Worm (Caenorhabditis elegans) whole organism, early embryonic: ENCODE data around the gene K12B6.4.

ENCODE experiments used
- B0310.2 ChIP-seq: sonication (generic microtip); optimal IDR thresholded peaks from 2 replicates; lab custom pipeline; 2016; ENCODE audit warnings: mild to moderate bottlenecking, missing genetic modification characterization, missing compliant biosample characterization
- F13C5.2 ChIP-seq: sonication (generic microtip); optimal IDR thresholded peaks from 2 replicates; lab custom pipeline; 2017; ENCODE audit warnings: mild to moderate bottlenecking, missing genetic modification characterization, inconsistent platforms, missing compliant biosample characterization
- ama-1 ChIP-seq: fragments of 150-350 bp; optimal IDR thresholded peaks from 2 replicates; lab custom pipeline; 2014
- ceh-13 ChIP-seq: fragments of 200-800 bp; sonication (Bioruptor generic); optimal IDR thresholded peaks from 2 replicates; lab custom pipeline; 2018; ENCODE audit warnings: mild to moderate bottlenecking, missing genetic modification characterization, missing compliant biosample characterization
- ceh-36 ChIP-seq: sonication (generic microtip); optimal IDR thresholded peaks from 2 replicates; lab custom pipeline; 2016; ENCODE audit warnings: missing genetic modification characterization, inconsistent platforms, missing compliant biosample characterization
- ets-7 ChIP-seq: sonication (generic microtip); optimal IDR thresholded peaks from 2 replicates; lab custom pipeline; 2016; ENCODE audit warnings: missing genotype, missing genetic modification characterization, missing compliant biosample characterization
- flt-1 ChIP-seq: fragments of 200-800 bp; sonication (Bioruptor generic); IDR thresholded peaks from 2 replicates; pipeline ENCODE4 v1.3.6; 2022; ENCODE audit warnings: missing genetic modification characterization, missing compliant biosample characterization
- hmbx-1 ChIP-seq: sonication (generic microtip); optimal IDR thresholded peaks from 2 replicates; lab custom pipeline; 2016; ENCODE audit warnings: mild to moderate bottlenecking, missing genetic modification characterization, missing compliant biosample characterization
- hnd-1 ChIP-seq: sonication (generic microtip); optimal IDR thresholded peaks from 2 replicates; lab custom pipeline; 2016; ENCODE audit warnings: missing genetic modification characterization, missing compliant biosample characterization
- pes-1 ChIP-seq: fragments of 200-800 bp; sonication (Bioruptor generic); IDR thresholded peaks from 2 replicates; pipeline ENCODE4 v1.3.6; 2022; ENCODE audit warnings: missing genetic modification reagents, missing genetic modification characterization, missing compliant biosample characterization
- sea-1 ChIP-seq: fragments of 200-800 bp; sonication (Bioruptor generic); conservative IDR thresholded peaks from 2 replicates; pipeline ENCODE4 v1.3.6; 2022; ENCODE audit warnings: missing genetic modification characterization, missing compliant biosample characterization
- tra-4 ChIP-seq: sonication (generic microtip); optimal IDR thresholded peaks from 2 replicates; lab custom pipeline; 2017; ENCODE audit warnings: missing genetic modification characterization, missing compliant biosample characterization

DNA sequence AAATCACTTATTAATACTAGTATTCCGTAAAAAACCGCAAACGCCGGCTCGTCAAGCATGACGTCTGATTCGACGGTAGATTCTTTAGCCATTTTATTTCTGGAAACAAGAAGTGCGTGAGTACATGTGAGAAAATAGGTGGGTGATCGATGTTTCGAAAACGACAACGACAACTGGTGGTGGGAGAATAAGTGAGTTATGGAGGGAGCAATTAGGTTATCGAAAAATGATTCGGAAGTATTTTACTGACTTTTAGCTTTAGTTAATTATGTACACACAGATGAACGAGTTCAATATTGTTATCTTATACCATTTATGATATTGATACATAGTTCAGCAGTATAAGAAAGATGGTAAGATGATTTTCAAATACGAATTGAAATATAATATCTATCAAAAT lies 5.3 kb upstream of the K12B6.4 start, which contains the start of gene srn-1:
- no peak for TF ChIP-seq ama-1 (lab: Kevin White, UChicago)
- no peak for TF ChIP-seq ceh-36 (tag; lab: Kevin White, UChicago)
- no peak for TF ChIP-seq pes-1
- TF ChIP-seq hmbx-1 (tag; lab: Kevin White, UChicago), result no peak
- TF ChIP-seq F13C5.2 (tag; lab: Kevin White, UChicago), result no peak
- no peak for TF ChIP-seq sea-1 (GFP tag; lab: Robert Waterston, UW)
- no peak for TF ChIP-seq hnd-1 (tag; lab: Kevin White, UChicago)
- no peak for TF ChIP-seq flt-1 (GFP tag; lab: Robert Waterston, UW)
- TF ChIP-seq ets-7 (tag; lab: Kevin White, UChicago), result no peak
- TF ChIP-seq ceh-13, result no peak
- no peak for TF ChIP-seq tra-4
- TF ChIP-seq B0310.2 (tag; lab: Kevin White, UChicago), result no peak
